Worm (Caenorhabditis elegans) whole organism, L1 larva: ENCODE measurements around the gene C06H2.2.

ENCODE experiments used
- ceh-63 ChIP-seq: fragments of 200-800 bp; sonication (Bioruptor generic); optimal IDR thresholded peaks from 2 replicates; lab custom pipeline; 2018; ENCODE audit warnings: mild to moderate bottlenecking, missing genetic modification characterization, missing compliant biosample characterization
- ceh-82 ChIP-seq, 3 experiments: fragments of 150-350 bp in 1 of 3; sonication (generic microtip) in 2 of 3; optimal IDR thresholded peaks; 2 replicates each; lab custom pipeline; 2014 to 2017; ENCODE audit warnings: missing biosample characterization in 3 of 3, missing genetic modification characterization in 3 of 3
- efl-1 ChIP-seq, 4 experiments: fragments of 150-350 bp; optimal IDR thresholded peaks in 3 of 4; peaks in 1 of 4; 1 replicate in 1 of 4; 2 replicates in 3 of 4; lab custom pipeline; 2014; ENCODE audit warnings: missing biosample characterization in 2 of 4, missing genetic modification characterization in 2 of 4, missing genetic modification reagents in 2 of 4
- hlh-17 ChIP-seq: fragments of 200-800 bp; sonication (Bioruptor generic); optimal IDR thresholded peaks from 2 replicates; lab custom pipeline; 2018; ENCODE audit warnings: missing genetic modification characterization, mild to moderate bottlenecking, missing compliant biosample characterization, moderate library complexity, borderline replicate concordance
- lir-3 ChIP-seq: sonication (generic microtip); optimal IDR thresholded peaks from 2 replicates; lab custom pipeline; 2016; ENCODE audit warnings: mild to moderate bottlenecking, missing genetic modification characterization, moderate library complexity, missing compliant biosample characterization; ENCODE audit not compliant: poor library complexity
- pag-3 ChIP-seq: sonication (generic microtip); optimal IDR thresholded peaks from 2 replicates; lab custom pipeline; 2017; ENCODE audit warnings: missing genetic modification characterization, mild to moderate bottlenecking, missing compliant biosample characterization, antibody characterized with exemption, borderline replicate concordance; ENCODE audit not compliant: insufficient read depth
- pax-3 ChIP-seq: fragments of 200-800 bp; sonication (Bioruptor generic); optimal IDR thresholded peaks from 2 replicates; lab custom pipeline; 2018; ENCODE audit warnings: mild to moderate bottlenecking, missing genetic modification characterization, moderate library complexity, missing compliant biosample characterization
- snpc-4 ChIP-seq: fragments of 150-350 bp; optimal IDR thresholded peaks from 2 replicates; lab custom pipeline; 2014; ENCODE audit warnings: missing biosample characterization, missing genetic modification characterization
- unc-62 ChIP-seq: fragments of 150-350 bp; optimal IDR thresholded peaks from 2 replicates; lab custom pipeline; 2014; ENCODE audit warnings: missing biosample characterization, missing genetic modification reagents, missing genetic modification characterization
- zip-4 ChIP-seq: fragments of 200-800 bp; sonication (Bioruptor generic); optimal IDR thresholded peaks from 2 replicates; lab custom pipeline; 2018; ENCODE audit warnings: mild to moderate bottlenecking, missing genetic modification characterization, moderate library complexity, missing compliant biosample characterization
- ztf-4 ChIP-seq: fragments of 150-350 bp; optimal IDR thresholded peaks from 2 replicates; lab custom pipeline; 2014; ENCODE audit warnings: missing biosample characterization, missing genetic modification characterization

DNA sequence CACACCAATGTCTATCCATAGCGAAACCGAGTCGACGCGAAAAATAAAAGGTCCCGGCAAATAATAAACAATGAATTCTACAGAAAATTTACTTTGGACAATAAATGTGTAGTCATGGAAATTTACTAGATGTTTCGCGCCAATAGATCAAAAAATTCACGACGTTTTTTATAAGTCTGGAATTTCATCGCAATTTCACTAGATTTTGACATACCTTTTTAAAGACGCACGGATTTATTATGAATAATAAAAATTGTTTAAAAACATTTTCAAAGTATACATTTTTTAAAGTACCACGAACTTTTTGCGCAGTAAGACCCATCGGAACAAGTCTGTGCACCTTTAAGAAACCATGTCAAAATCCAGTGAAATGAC is 49.0 kb upstream of the C06H2.2 start:
- TF ChIP-seq lir-3 (tag; lab: Kevin White, UChicago): no peak
- TF ChIP-seq pag-3 (tag; lab: Kevin White, UChicago): no peak
- peak; percentile 26 for TF ChIP-seq ztf-4 (tag; lab: Kevin White, UChicago)
- TF ChIP-seq unc-62 (GFP tag; lab: Kevin White, UChicago): no peak
- TF ChIP-seq pax-3: no peak
- TF ChIP-seq snpc-4 (tag; lab: Kevin White, UChicago): no peak
- no peak for TF ChIP-seq ceh-82 (tag; optimal IDR thresholded peaks at IDR 0.05; lab: Kevin White, UChicago)
- TF ChIP-seq ceh-63: no peak
- no peak for TF ChIP-seq efl-1 (optimal IDR thresholded peaks at IDR 0.05; lab: Kevin White, UChicago)
- TF ChIP-seq efl-1 (GFP tag; optimal IDR thresholded peaks at IDR 0.05 in 1 of 2; lab: Kevin White, UChicago): no peak
- TF ChIP-seq zip-4: no peak
- TF ChIP-seq hlh-17 (GFP tag; lab: Kevin White, UChicago): no peak
